Worm (Caenorhabditis elegans) whole organism, L4/young adult: ENCODE data around the gene ifa-4.

Experiments used
- W03F9.2 ChIP-seq: fragments of 150-350 bp; optimal IDR thresholded peaks from 2 replicates; lab custom pipeline; 2014; ENCODE audit warnings: missing biosample characterization, missing genetic modification characterization
- him-1 ChIP-seq: sonication (generic microtip); optimal IDR thresholded peaks from 2 replicates; lab custom pipeline; 2016; ENCODE audit warnings: missing genotype, missing genetic modification reagents, missing genetic modification characterization, missing compliant biosample characterization

- no peak for TF ChIP-seq him-1 (tag; lab: Kevin White, UChicago)
- no peak for TF ChIP-seq W03F9.2
These were observed 25.6 kb downstream of the ifa-4 start, which contains the start of gene T07F12.2 for ce11 chrX:4890159-4890558.
